Worm (Caenorhabditis elegans): ENCODE results near the gene dmd-7.

The dmd-7 gene

DNA sequence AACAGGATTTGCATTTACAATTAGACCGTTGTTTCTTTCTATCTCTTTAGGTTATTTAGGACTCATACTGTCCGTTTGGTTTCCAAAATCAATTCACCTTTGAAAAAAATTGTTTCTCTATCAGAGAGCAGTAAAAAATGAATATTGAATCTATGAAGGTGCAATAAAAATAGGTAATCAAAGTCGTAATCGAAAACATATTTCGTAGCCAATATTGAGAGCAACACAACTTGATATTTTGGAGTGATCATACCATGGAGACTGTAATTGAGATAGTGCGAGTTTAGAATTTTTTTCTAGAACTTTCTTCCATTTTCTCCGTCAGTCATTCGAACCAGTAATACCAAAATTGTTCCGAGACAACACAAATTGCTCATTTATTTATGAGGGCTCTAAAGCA lies 23.8 kb downstream of the dmd-7 start, which contains the start of gene F31F7.2:
TSS of gene F31F7.2 (plus strand) at position 301 of the 400 bp plus-strand sequence.
- no peak for TF ChIP-seq flt-1 (GFP tag; IDR thresholded peaks at IDR 0.05)

DNA sequence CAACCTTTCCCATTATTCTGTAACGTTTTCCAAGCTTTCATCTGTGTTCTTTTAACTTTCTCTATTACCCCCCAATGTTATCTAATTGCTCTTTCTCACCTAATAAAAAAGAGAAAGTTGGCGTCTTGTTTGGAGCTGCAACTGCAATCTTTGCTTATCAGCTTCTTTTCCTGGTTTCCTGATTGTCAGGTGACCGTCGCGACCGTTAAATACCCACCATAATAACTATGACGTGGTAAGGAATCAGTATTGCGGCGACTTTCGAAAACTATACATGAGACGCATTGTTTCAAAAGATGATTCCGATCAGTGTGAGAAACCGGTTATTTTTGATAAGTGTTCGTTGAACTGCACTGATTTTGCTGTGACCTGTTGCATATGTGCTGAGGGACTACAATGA lies 28.5 kb downstream of the dmd-7 start:
- no peak for TF ChIP-seq ztf-23 (GFP tag; IDR thresholded peaks at IDR 0.05)
- TF ChIP-seq ref-1 (GFP tag; conservative IDR thresholded peaks at IDR 0.05) = no peak
- TF ChIP-seq tab-1 (GFP tag; IDR thresholded peaks at IDR 0.05) = no peak
- TF ChIP-seq T22C8.4 (GFP tag; IDR thresholded peaks at IDR 0.05) = no peak
- no peak for TF ChIP-seq ztf-29 (GFP tag; IDR thresholded peaks at IDR 0.05)
- no peak for TF ChIP-seq flt-1 (GFP tag; IDR thresholded peaks at IDR 0.05)
- no peak for TF ChIP-seq klf-2 (GFP tag; conservative IDR thresholded peaks at IDR 0.05)
- TF ChIP-seq med-1 (GFP tag; optimal IDR thresholded peaks at IDR 0.05; ENCODE audit: insufficient read depth) = no peak
- TF ChIP-seq cog-1 (tag; optimal IDR thresholded peaks at IDR 0.05) = no peak

ce11 chrV:6276205-6276604 lies 29.5 kb downstream of the dmd-7 start, which contains the start of gene F31F7.1:
F31F7.1 (plus strand) TSS chrV:6276439.
- TF ChIP-seq T22C8.4 (GFP tag; IDR thresholded peaks at IDR 0.05) (no peak), tab-1 (GFP tag; IDR thresholded peaks at IDR 0.05) (no peak), med-1 (GFP tag; optimal IDR thresholded peaks at IDR 0.05; ENCODE audit: insufficient read depth) (no peak), ztf-29 (GFP tag; IDR thresholded peaks at IDR 0.05) (no peak), ztf-23 (GFP tag; IDR thresholded peaks at IDR 0.05) (no peak), klf-2 (GFP tag; conservative IDR thresholded peaks at IDR 0.05) (no peak), cog-1 (tag; optimal IDR thresholded peaks at IDR 0.05) (no peak), flt-1 (GFP tag; IDR thresholded peaks at IDR 0.05) (no peak)

DNA sequence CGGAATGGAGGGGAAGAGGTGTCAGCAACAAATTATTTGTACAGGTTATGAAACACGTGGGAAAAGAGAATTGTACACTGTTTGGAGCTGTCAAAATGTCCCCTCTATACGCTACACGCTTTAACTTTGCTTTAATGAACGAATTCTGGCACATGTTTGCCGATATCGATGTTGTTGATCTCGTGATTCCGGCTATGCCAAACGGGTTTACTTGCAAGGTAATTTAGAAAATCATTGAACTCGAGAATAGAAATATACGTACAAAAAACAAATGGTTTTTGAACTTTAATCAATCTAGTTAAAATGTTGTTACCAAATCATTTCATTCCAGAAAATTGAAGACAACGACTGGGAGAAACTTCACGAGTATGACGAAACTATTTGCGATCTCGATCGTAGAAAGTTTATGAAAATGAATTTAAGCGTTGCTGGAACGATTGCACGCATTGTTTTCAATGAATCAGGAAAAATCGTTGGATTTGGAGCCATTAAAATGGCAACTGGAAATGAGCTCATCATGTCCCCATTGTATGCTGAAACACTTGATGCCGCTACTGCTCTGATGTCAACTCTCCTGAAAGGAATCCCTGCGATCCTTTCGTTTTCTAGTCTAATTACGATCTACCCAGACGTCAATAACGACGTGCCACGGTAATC lies 30.6 kb downstream of the dmd-7 start:
- TF ChIP-seq flt-1 (GFP tag; IDR thresholded peaks at IDR 0.05) (no peak), T22C8.4 (GFP tag; IDR thresholded peaks at IDR 0.05) (no peak), cog-1 (tag; optimal IDR thresholded peaks at IDR 0.05) (no peak), ref-1 (GFP tag; conservative IDR thresholded peaks at IDR 0.05) (no peak), med-1 (GFP tag; optimal IDR thresholded peaks at IDR 0.05; ENCODE audit: insufficient read depth) (no peak), tab-1 (GFP tag; IDR thresholded peaks at IDR 0.05) (no peak)

- TF ChIP-seq ztf-29 (GFP tag; IDR thresholded peaks at IDR 0.05) = no peak
- TF ChIP-seq med-1 (GFP tag; optimal IDR thresholded peaks at IDR 0.05; ENCODE audit: insufficient read depth) = no peak
- no peak for TF ChIP-seq cog-1 (tag; optimal IDR thresholded peaks at IDR 0.05)
- no peak for TF ChIP-seq flt-1 (GFP tag; IDR thresholded peaks at IDR 0.05)
- no peak for TF ChIP-seq klf-2 (GFP tag; conservative IDR thresholded peaks at IDR 0.05)
- no peak for TF ChIP-seq tab-1 (GFP tag; IDR thresholded peaks at IDR 0.05)
- no peak for TF ChIP-seq ref-1 (GFP tag; conservative IDR thresholded peaks at IDR 0.05)
- no peak for TF ChIP-seq T22C8.4 (GFP tag; IDR thresholded peaks at IDR 0.05)
- TF ChIP-seq ztf-23 (GFP tag; IDR thresholded peaks at IDR 0.05) = no peak
Observed at ce11 chrV:6278117-6279081, 31.7 kb downstream of the dmd-7 start, which contains the start of gene fil-2. fil-2 (plus strand) TSS chrV:6279031.

ce11 chrV:6280067-6280466 lies 33.3 kb downstream of the dmd-7 start:
- no peak for TF ChIP-seq ztf-29 (GFP tag; IDR thresholded peaks at IDR 0.05)
- TF ChIP-seq flt-1 (GFP tag; IDR thresholded peaks at IDR 0.05) = no peak
- no peak for TF ChIP-seq ztf-23 (GFP tag; IDR thresholded peaks at IDR 0.05)
- TF ChIP-seq T22C8.4 (GFP tag; IDR thresholded peaks at IDR 0.05) = no peak
- TF ChIP-seq cog-1 (tag; optimal IDR thresholded peaks at IDR 0.05) = no peak
- no peak for TF ChIP-seq ref-1 (GFP tag; conservative IDR thresholded peaks at IDR 0.05)
- TF ChIP-seq tab-1 (GFP tag; IDR thresholded peaks at IDR 0.05) = no peak
- no peak for TF ChIP-seq med-1 (GFP tag; optimal IDR thresholded peaks at IDR 0.05; ENCODE audit: insufficient read depth)
- no peak for TF ChIP-seq klf-2 (GFP tag; conservative IDR thresholded peaks at IDR 0.05)

ce11 chrV:6281175-6281574 lies 34.4 kb downstream of the dmd-7 start, which contains the start of the genes K12B6.4 and spe-49:
K12B6.4 (minus strand) TSS chrV:6281275.
spe-49 (plus strand) TSS chrV:6281359.
- TF ChIP-seq ref-1 (GFP tag; conservative IDR thresholded peaks at IDR 0.05) (no peak), klf-2 (GFP tag; conservative IDR thresholded peaks at IDR 0.05) (no peak), tab-1 (GFP tag; IDR thresholded peaks at IDR 0.05) (no peak), T22C8.4 (GFP tag; IDR thresholded peaks at IDR 0.05) (no peak), ztf-23 (GFP tag; IDR thresholded peaks at IDR 0.05) (no peak), med-1 (GFP tag; optimal IDR thresholded peaks at IDR 0.05; ENCODE audit: insufficient read depth) (no peak), cog-1 (tag; optimal IDR thresholded peaks at IDR 0.05) (no peak), flt-1 (GFP tag; IDR thresholded peaks at IDR 0.05) (no peak), ztf-29 (GFP tag; IDR thresholded peaks at IDR 0.05) (no peak)

ce11 chrV:6286343-6286742 lies 39.6 kb downstream of the dmd-7 start, which contains the start of gene srn-1:
srn-1 (minus strand) TSS chrV:6286443.
- TF ChIP-seq tab-1 (GFP tag; IDR thresholded peaks at IDR 0.05) (no peak), ref-1 (GFP tag; conservative IDR thresholded peaks at IDR 0.05) (no peak), T22C8.4 (GFP tag; IDR thresholded peaks at IDR 0.05) (no peak), flt-1 (GFP tag; IDR thresholded peaks at IDR 0.05) (no peak), klf-2 (GFP tag; conservative IDR thresholded peaks at IDR 0.05) (no peak), med-1 (GFP tag; optimal IDR thresholded peaks at IDR 0.05; ENCODE audit: insufficient read depth) (no peak), ztf-23 (GFP tag; IDR thresholded peaks at IDR 0.05) (no peak), cog-1 (tag; optimal IDR thresholded peaks at IDR 0.05) (no peak)

DNA sequence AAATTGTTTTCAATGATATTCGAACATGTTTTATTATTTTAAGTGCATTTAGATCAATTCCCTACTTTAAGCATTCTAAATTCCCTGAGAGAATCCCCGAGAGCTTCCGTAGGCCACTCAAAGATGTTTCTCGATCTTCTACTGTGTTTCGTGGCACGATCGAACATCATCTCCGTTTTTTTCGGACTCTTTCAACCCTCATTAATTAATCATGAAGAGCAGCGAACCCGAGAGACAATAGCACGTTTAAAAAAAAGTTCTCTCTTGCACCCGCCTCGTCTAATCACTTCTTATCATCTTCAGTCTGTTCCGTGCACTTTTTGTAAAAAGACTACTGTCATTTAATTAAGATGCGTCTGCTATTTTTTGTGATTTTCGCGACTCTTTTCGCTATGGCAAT lies 41.9 kb downstream of the dmd-7 start, which contains the start of gene K12B6.11:
TSS of gene K12B6.11 (plus strand) at position 301 of the 400 bp plus-strand sequence.
- TF ChIP-seq cog-1 (tag; optimal IDR thresholded peaks at IDR 0.05) (no peak), klf-2 (GFP tag; conservative IDR thresholded peaks at IDR 0.05) (no peak), ref-1 (GFP tag; conservative IDR thresholded peaks at IDR 0.05) (no peak), med-1 (GFP tag; optimal IDR thresholded peaks at IDR 0.05; ENCODE audit: insufficient read depth) (no peak), ztf-23 (GFP tag; IDR thresholded peaks at IDR 0.05) (no peak), flt-1 (GFP tag; IDR thresholded peaks at IDR 0.05) (no peak), tab-1 (GFP tag; IDR thresholded peaks at IDR 0.05) (no peak), ztf-29 (GFP tag; IDR thresholded peaks at IDR 0.05) (no peak), T22C8.4 (GFP tag; IDR thresholded peaks at IDR 0.05) (no peak)

Data from whole organism, midembryonic.